Fruit fly (Drosophila melanogaster): ENCODE data around the gene Crag.

The Crag gene

DNA sequence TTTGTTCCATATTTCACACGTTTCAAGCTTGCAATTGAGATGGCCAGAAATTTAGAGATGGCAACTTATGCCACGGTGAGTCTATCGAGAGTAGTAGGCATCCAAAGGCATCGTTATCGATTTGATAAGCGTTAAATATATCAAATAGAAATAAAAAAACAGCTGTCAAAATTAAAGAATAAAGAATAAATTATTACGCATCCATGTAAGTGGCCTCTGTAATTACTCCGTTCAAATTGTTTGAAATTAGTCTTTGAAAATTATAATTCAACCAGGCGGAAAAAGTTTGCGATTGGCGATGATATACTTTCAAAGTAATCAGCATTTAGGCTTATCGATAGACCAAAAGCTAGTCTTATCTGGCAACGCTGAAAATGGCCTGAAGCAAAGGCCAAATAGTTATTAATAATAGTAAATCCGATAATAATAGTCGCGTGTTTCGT lies at the start of gene Crag, which contains the start of gene CG12659:
Crag (plus strand) TSS at position 347 of the 443 bp plus-strand sequence.
CG12659 (minus strand) TSS at position 45 of the 443 bp plus-strand sequence.
- peak; percentile 13 for TF ChIP-seq CG17801 (GFP tag; optimal IDR thresholded peaks at IDR 0.05; ENCODE audit: partially characterized antibody)

dm6 chrX:8542728-8543127 lies 49.1 kb upstream of the Crag start:
- no peak for TF ChIP-seq CG17801 (GFP tag; optimal IDR thresholded peaks at IDR 0.05; ENCODE audit: partially characterized antibody)

DNA sequence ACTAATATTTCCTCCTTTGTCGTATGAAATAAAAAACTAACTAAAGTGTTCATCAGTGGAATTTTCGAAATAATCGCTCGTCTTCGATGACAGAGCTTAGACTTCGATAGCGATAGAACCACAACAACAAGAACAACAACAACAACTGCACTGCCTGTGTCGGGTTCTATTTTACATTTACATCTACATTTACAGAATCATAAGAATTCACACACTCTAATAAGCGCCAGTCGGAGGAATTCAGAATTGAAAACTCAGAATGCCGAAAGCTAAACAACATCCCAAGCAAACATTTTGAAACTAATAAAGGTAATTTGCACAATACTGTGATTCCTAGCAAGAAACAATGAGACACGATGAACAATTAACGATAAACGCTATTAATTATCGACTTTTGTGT lies 37.5 kb upstream of the Crag start:
- no peak for TF ChIP-seq CG17801 (GFP tag; optimal IDR thresholded peaks at IDR 0.05; ENCODE audit: partially characterized antibody)

dm6 chrX:8558762-8559172 lies 33.1 kb upstream of the Crag start, which contains the start of gene IntS4:
IntS4 (minus strand) TSS chrX:8558781.
- peak; percentile 88 for TF ChIP-seq CG17801 (GFP tag; optimal IDR thresholded peaks at IDR 0.05; ENCODE audit: partially characterized antibody)

- peak; percentile 55 for TF ChIP-seq CG17801 (GFP tag; optimal IDR thresholded peaks at IDR 0.05; ENCODE audit: partially characterized antibody)
Measured at dm6 chrX:8560087-8560999, 31.5 kb upstream of the Crag start, which contains the start of the genes CG12112 and Trf4-1. CG12112 (minus strand) TSS chrX:8560192. Trf4-1 (plus strand) TSS chrX:8560322.

DNA sequence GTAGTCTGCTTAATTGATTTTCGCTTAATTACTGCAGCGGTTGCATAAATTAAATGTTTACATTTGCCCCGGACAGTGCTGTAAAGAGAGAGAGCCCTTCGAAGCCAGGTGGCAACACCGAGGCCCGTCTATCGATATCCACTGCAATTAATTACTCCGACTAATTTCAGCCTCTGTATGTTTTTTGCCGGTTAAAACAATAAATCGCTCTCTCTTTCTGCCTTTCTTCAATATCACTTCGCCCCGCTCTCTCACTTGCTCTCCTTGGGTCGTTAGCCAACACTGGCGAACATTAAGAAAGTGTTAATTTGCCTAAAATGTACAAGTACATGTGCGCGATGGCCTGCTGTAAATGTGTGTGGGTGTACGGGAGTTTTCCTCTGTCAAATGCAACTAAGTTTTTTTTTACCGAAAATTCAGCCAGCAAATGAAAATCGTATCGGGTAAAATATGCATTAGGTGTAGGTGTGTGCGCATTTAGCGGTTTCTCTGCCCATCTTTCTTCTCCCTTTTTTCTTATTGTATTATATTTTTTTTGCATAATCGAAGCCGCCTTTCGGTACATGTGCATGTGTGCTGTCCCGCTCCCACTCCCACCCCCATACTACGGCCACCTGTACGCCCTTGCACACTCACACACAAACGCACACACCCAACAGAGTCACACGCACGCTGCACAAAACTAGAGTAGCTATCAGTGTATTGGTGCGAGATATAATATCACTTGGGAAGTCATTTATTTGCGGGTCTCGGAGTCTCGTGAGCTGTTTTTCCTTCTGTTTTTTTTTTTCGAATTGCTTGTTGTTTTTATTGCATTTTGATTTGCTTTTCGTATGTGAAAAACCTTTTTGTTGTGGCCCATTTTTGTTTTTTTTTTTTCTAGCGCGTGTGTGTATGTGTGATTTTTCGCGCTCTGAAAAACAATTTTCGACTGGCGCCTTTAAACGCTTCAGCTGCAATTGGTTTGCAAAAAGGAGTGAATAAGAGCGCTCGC lies 30.1 kb upstream of the Crag start:
- TF ChIP-seq CG17801 (GFP tag; optimal IDR thresholded peaks at IDR 0.05; ENCODE audit: partially characterized antibody), result no peak

dm6 chrX:8569038-8569437 lies 22.8 kb upstream of the Crag start:
- TF ChIP-seq CG17801 (GFP tag; optimal IDR thresholded peaks at IDR 0.05; ENCODE audit: partially characterized antibody), result no peak

dm6 chrX:8569639-8570038 lies 22.2 kb upstream of the Crag start:
- TF ChIP-seq CG17801 (GFP tag; optimal IDR thresholded peaks at IDR 0.05; ENCODE audit: partially characterized antibody), result no peak

- no peak for TF ChIP-seq CG17801 (GFP tag; optimal IDR thresholded peaks at IDR 0.05; ENCODE audit: partially characterized antibody)
Measured at dm6 chrX:8570848-8571247, 21.0 kb upstream of the Crag start, which contains the start of gene CG12111. CG12111 (minus strand) TSS chrX:8570948.

- no peak for TF ChIP-seq CG17801 (GFP tag; optimal IDR thresholded peaks at IDR 0.05; ENCODE audit: partially characterized antibody)
Measured at dm6 chrX:8571936-8572335, 19.9 kb upstream of the Crag start.

DNA sequence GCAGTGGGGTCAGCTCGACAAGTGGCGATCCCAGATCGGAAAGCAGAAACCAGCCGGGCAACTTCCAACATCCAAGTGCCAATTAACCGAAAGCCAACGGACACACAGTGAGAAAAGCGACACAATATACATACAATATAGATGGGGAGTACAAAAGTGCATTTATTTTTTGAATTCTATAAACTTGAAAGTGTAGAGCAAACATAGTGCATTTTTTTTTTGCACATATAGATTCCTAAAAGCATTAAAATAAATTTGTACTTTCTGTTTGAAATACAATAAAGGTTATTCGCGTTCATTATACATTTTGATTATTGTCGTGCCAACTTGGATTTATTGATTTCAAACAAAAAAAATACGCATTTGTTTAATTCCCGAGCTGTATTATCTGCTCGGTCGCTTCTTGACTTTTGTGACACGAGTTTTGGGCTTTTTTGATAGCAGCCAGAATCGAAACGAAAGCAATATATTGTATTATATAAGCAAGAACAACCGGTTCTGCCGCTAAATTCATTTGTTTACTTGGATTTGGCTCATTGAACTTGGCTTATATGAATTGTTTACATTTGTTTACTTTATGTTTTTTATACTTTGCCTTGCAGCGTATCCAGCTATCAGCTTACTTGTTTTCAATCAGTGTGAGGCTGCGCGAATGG lies 18.8 kb upstream of the Crag start, which contains the start of gene spirit:
spirit (minus strand) TSS at position 655 of the 656 bp plus-strand sequence.
- no peak for TF ChIP-seq CG17801 (GFP tag; optimal IDR thresholded peaks at IDR 0.05; ENCODE audit: partially characterized antibody)

- peak; percentile 54 for TF ChIP-seq CG17801 (GFP tag; optimal IDR thresholded peaks at IDR 0.05; ENCODE audit: partially characterized antibody)
Measured at dm6 chrX:8573744-8574484, 17.9 kb upstream of the Crag start, which contains the start of gene CG12065. CG12065 (plus strand) TSS chrX:8574306.

dm6 chrX:8574672-8575350 lies 17.0 kb upstream of the Crag start:
- TF ChIP-seq CG17801 (GFP tag; optimal IDR thresholded peaks at IDR 0.05; ENCODE audit: partially characterized antibody), result peak; percentile 78
